Fruit fly (Drosophila melanogaster): ENCODE results near the gene CG6138.
A peak's percentile ranks its signal among the peaks of the same experiment; 100 is the strongest.

Gene CG6138

DNA sequence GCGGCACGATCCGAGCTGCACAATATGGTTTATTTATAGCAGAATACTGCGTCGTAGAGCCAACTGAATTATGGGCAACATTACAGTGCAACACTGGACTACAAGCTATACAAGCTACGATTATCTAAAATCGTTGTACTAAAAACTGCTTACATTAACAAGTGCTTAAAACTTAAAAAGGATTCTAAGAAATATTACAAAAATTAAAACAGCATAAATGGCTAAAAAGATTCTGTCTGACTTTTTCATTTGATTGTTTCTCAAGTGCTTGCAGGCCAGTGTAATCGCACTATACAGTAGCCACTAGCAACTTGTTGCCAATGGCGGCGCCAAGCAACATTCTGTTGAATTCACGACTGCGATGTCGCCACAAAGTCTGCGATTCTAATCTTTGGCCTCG lies 49.7 kb downstream of the CG6138 start (continued):
- TF ChIP-seq scrt (GFP tag; optimal IDR thresholded peaks at IDR 0.05), result peak; percentile 51
- TF ChIP-seq nmo (GFP tag; optimal IDR thresholded peaks at IDR 0.05), result peak; percentile 80
- no peak for TF ChIP-seq ftz-f1 (GFP tag; optimal IDR thresholded peaks at IDR 0.05)
- peak; percentile 13 for TF ChIP-seq CG4707 (GFP tag; optimal IDR thresholded peaks at IDR 0.05)
- no peak for TF ChIP-seq cg (GFP tag; optimal IDR thresholded peaks at IDR 0.05)
- peak; percentile 90 for TF ChIP-seq Awh (GFP tag; IDR thresholded peaks at IDR 0.05)
- TF ChIP-seq fru (optimal IDR thresholded peaks at IDR 0.05), result no peak
- TF ChIP-seq Sox100B (GFP tag; optimal IDR thresholded peaks at IDR 0.05), result peak; percentile 73
- TF ChIP-seq bbx (GFP tag; IDR thresholded peaks at IDR 0.05; ENCODE audit: partially characterized antibody), result no peak
- TF ChIP-seq stwl (tag; optimal IDR thresholded peaks at IDR 0.05), result peak; percentile 24
- no peak for TF ChIP-seq CG8478 (optimal IDR thresholded peaks at IDR 0.05)
- peak; percentile 70 for TF ChIP-seq ind (GFP tag; optimal IDR thresholded peaks at IDR 0.05)
- peak; percentile 11 for TF ChIP-seq CG4617 (GFP tag; optimal IDR thresholded peaks at IDR 0.05; ENCODE audit: borderline replicate concordance)
- TF ChIP-seq ranshi (GFP tag; IDR thresholded peaks at IDR 0.05), result peak; percentile 73
- TF ChIP-seq CG6791 (GFP tag; IDR thresholded peaks at IDR 0.05; ENCODE audit: partially characterized antibody), result no peak
- TF ChIP-seq CG18476 (GFP tag; optimal IDR thresholded peaks at IDR 0.05), result peak; percentile 59
- no peak for TF ChIP-seq hkb (optimal IDR thresholded peaks at IDR 0.05)
- peak; percentile 92 for TF ChIP-seq hkb (GFP tag; IDR thresholded peaks at IDR 0.05)
- TF ChIP-seq phol (tag; optimal IDR thresholded peaks at IDR 0.05), result peak; percentile 81
- TF ChIP-seq E2f2 (GFP tag; IDR thresholded peaks at IDR 0.05), result peak; percentile 67; the same call in 1 of the 2 replicates
- TF ChIP-seq CG10543 (GFP tag; optimal IDR thresholded peaks at IDR 0.05), result no peak
- peak in 1 of 3 experiments; percentile 67 for TF ChIP-seq lola (GFP tag; optimal IDR thresholded peaks at IDR 0.05)
- TF ChIP-seq Doc2 (GFP tag; IDR thresholded peaks at IDR 0.05), result no peak
- TF ChIP-seq sens-2 (GFP tag; IDR thresholded peaks at IDR 0.05), result no peak
- TF ChIP-seq CG17328 (GFP tag; IDR thresholded peaks at IDR 0.05), result peak; percentile 86
- peak; percentile 21 for TF ChIP-seq CG12104 (GFP tag; optimal IDR thresholded peaks at IDR 0.05)
- peak; percentile 58 for TF ChIP-seq CG33213 (GFP tag; optimal IDR thresholded peaks at IDR 0.05)
- peak; percentile 81 for TF ChIP-seq CG14441 (GFP tag; IDR thresholded peaks at IDR 0.05)
- TF ChIP-seq CG17361 (GFP tag; IDR thresholded peaks at IDR 0.05), result peak; percentile 80
- TF ChIP-seq trh (GFP tag; optimal IDR thresholded peaks at IDR 0.05), result no peak
- peak; percentile 51 for TF ChIP-seq CG13624 (GFP tag; optimal IDR thresholded peaks at IDR 0.05)
- peak; percentile 72 for TF ChIP-seq CG14710 (tag; optimal IDR thresholded peaks at IDR 0.05)
- peak; percentile 40 for TF ChIP-seq Lhr (GFP tag; optimal IDR thresholded peaks at IDR 0.05)
- peak; percentile 28; the same call in 1 of the 2 replicates for TF ChIP-seq Gsc (GFP tag; IDR thresholded peaks at IDR 0.05)
- TF ChIP-seq caup (GFP tag; optimal IDR thresholded peaks at IDR 0.05; ENCODE audit: severe bottlenecking), result peak; percentile 43
- peak; percentile 66 for TF ChIP-seq CG8924 (tag; optimal IDR thresholded peaks at IDR 0.05)
- TF ChIP-seq eyg (GFP tag; optimal IDR thresholded peaks at IDR 0.05), result peak; percentile 46
- no peak for TF ChIP-seq CG16813 (GFP tag; IDR thresholded peaks at IDR 0.05; ENCODE audit: partially characterized antibody)
- TF ChIP-seq z (GFP tag; IDR thresholded peaks at IDR 0.05), result peak; percentile 62; the same call in 2 of the 3 replicates
- TF ChIP-seq sc (optimal IDR thresholded peaks at IDR 0.05), result no peak
- TF ChIP-seq sc (GFP tag; optimal IDR thresholded peaks at IDR 0.05), result peak; percentile 61
- no peak for TF ChIP-seq zfh2 (GFP tag; optimal IDR thresholded peaks at IDR 0.05)
- peak; percentile 43 for TF ChIP-seq mam (GFP tag; optimal IDR thresholded peaks at IDR 0.05)
- peak; percentile 72 for TF ChIP-seq danr (GFP tag; IDR thresholded peaks at IDR 0.05)
- peak; percentile 41 for TF ChIP-seq Deaf1 (tag; optimal IDR thresholded peaks at IDR 0.05)
- TF ChIP-seq ac (GFP tag; optimal IDR thresholded peaks at IDR 0.05), result no peak
- TF ChIP-seq CG4730 (GFP tag; IDR thresholded peaks at IDR 0.05), result peak; percentile 77
- TF ChIP-seq nau (GFP tag; optimal IDR thresholded peaks at IDR 0.05), result peak; percentile 54
- TF ChIP-seq CG8281 (tag; optimal IDR thresholded peaks at IDR 0.05), result peak; percentile 30
- 0 out of 4 replicates have a peak, but pooled peaks have one; percentile 22 for TF ChIP-seq chinmo (GFP tag; IDR thresholded peaks at IDR 0.05; ENCODE audit: partially characterized antibody)
- TF ChIP-seq CG10267 (tag; optimal IDR thresholded peaks at IDR 0.05), result peak; percentile 73

Data from whole organism, embryonic.